Fruit fly (Drosophila melanogaster) whole organism, wandering third instar larva: ENCODE measurements around the gene sea.

Source experiments
- Abd-B ChIP-seq: fragments of >200 bp; optimal IDR thresholded peaks from 2 replicates; lab custom pipeline; 2017; ENCODE audit warnings: missing biosample characterization, missing genetic modification characterization
- CG32264 ChIP-seq: fragments of 200-800 bp; sonication (Bioruptor generic); optimal IDR thresholded peaks from 2 replicates; lab custom pipeline; 2016; ENCODE audit warnings: missing biosample characterization, missing genetic modification characterization
- CG9705 ChIP-seq: fragments of 200-800 bp; sonication (Bioruptor generic); optimal IDR thresholded peaks from 2 replicates; lab custom pipeline; 2018; ENCODE audit warnings: missing biosample characterization, mild to moderate bottlenecking, missing genetic modification characterization
- CrebA ChIP-seq: fragments of 200-800 bp; sonication (Bioruptor generic); optimal IDR thresholded peaks from 2 replicates; lab custom pipeline; 2016; ENCODE audit warnings: missing biosample characterization, mild to moderate bottlenecking, missing genetic modification characterization, borderline replicate concordance
- Dfd ChIP-seq: fragments of >200 bp; optimal IDR thresholded peaks from 2 replicates; lab custom pipeline; 2017; ENCODE audit warnings: missing biosample characterization, missing genetic modification characterization
- Dif ChIP-seq: fragments of 200-275, 200-300 bp; sonication (Bioruptor generic); optimal IDR thresholded peaks from 2 replicates; lab custom pipeline; 2018; ENCODE audit warnings: missing biosample characterization, missing genetic modification characterization; ENCODE audit not compliant: partially characterized antibody
- GATAd ChIP-seq: sonication (Bioruptor generic); optimal IDR thresholded peaks from 2 replicates; lab custom pipeline; 2016; ENCODE audit warnings: missing biosample characterization, missing genetic modification characterization
- HLH106 ChIP-seq: fragments of 200-800 bp; optimal IDR thresholded peaks from 3 replicates; lab custom pipeline; 2019; ENCODE audit warnings: missing biosample characterization, mild to moderate bottlenecking, missing genetic modification characterization, moderate library complexity
- Hnf4 ChIP-seq: fragments of 200-800 bp; sonication (Bioruptor generic); optimal IDR thresholded peaks from 2 replicates; lab custom pipeline; 2016; ENCODE audit warnings: missing biosample characterization, mild to moderate bottlenecking, missing genetic modification characterization
- Hr78 ChIP-seq: fragments of >200 bp; optimal IDR thresholded peaks from 2 replicates; lab custom pipeline; 2017; ENCODE audit warnings: missing biosample characterization, missing genetic modification characterization
- Hr83 ChIP-seq: fragments of 200-300 bp; sonication (Bioruptor generic); optimal IDR thresholded peaks from 2 replicates; lab custom pipeline; 2016; ENCODE audit warnings: missing biosample characterization, mild to moderate bottlenecking, missing genetic modification characterization, moderate library complexity; ENCODE audit not compliant: poor library complexity, severe bottlenecking
- Jra ChIP-seq: sonication (Bioruptor generic); optimal IDR thresholded peaks from 2 replicates; lab custom pipeline; 2016; ENCODE audit warnings: missing biosample characterization, missing genetic modification characterization
- Mio ChIP-seq: sonication (Bioruptor generic); optimal IDR thresholded peaks from 2 replicates; lab custom pipeline; 2016; ENCODE audit warnings: missing biosample characterization, missing genetic modification characterization
- Myc ChIP-seq: fragments of >200 bp; optimal IDR thresholded peaks from 2 replicates; lab custom pipeline; 2017
- N ChIP-seq: fragments of >200 bp; optimal IDR thresholded peaks from 2 replicates; lab custom pipeline; 2018; ENCODE audit warnings: missing biosample characterization, missing external identifiers, missing genetic modification characterization
- OdsH ChIP-seq: fragments of 200-800 bp; sonication (Bioruptor generic); optimal IDR thresholded peaks from 2 replicates; lab custom pipeline; 2016; ENCODE audit warnings: missing biosample characterization, mild to moderate bottlenecking, missing genetic modification characterization
- Rel ChIP-seq, 2 experiments: fragments of 200-800 bp; sonication (Bioruptor generic) in 1 of 2; optimal IDR thresholded peaks; 2 replicates in 1 of 2; 3 replicates in 1 of 2; lab custom pipeline; 2016 to 2019; ENCODE audit warnings: mild to moderate bottlenecking in 2 of 2, missing biosample characterization in 2 of 2, missing genetic modification characterization in 2 of 2, moderate library complexity in 1 of 2
- Sp1 ChIP-seq: fragments of 200-800 bp; sonication (Bioruptor generic); optimal IDR thresholded peaks from 3 replicates; lab custom pipeline; 2019; ENCODE audit warnings: missing biosample characterization, mild to moderate bottlenecking, missing genetic modification characterization, moderate library complexity
- Vsx2 ChIP-seq: fragments of 200-300, 225-300 bp; sonication (Bioruptor generic); optimal IDR thresholded peaks from 2 replicates; lab custom pipeline; 2018; ENCODE audit warnings: missing biosample characterization, missing genetic modification characterization; ENCODE audit not compliant: partially characterized antibody
- br ChIP-seq: fragments of 200-800 bp; sonication (Bioruptor generic); optimal IDR thresholded peaks from 2 replicates; lab custom pipeline; 2016; ENCODE audit warnings: missing biosample characterization, missing genetic modification characterization
- brk ChIP-seq: fragments of 200-800 bp; sonication (Bioruptor generic); optimal IDR thresholded peaks from 2 replicates; lab custom pipeline; 2016; ENCODE audit warnings: missing biosample characterization, mild to moderate bottlenecking, missing genetic modification characterization
- dl ChIP-seq, 2 experiments: fragments of 175-275, 200-275 bp in 1 of 2; fragments of 200-275 bp in 1 of 2; sonication (Bioruptor generic); optimal IDR thresholded peaks; lab custom pipeline; 2018; ENCODE audit warnings: mild to moderate bottlenecking in 2 of 2, missing biosample characterization in 2 of 2, missing genetic modification characterization in 2 of 2, moderate library complexity in 2 of 2; ENCODE audit not compliant: partially characterized antibody in 2 of 2, insufficient read depth in 1 of 2
- dmrt93B ChIP-seq: fragments of 200-800 bp; sonication (Bioruptor generic); optimal IDR thresholded peaks from 2 replicates; lab custom pipeline; 2018; ENCODE audit warnings: missing biosample characterization, mild to moderate bottlenecking, missing genetic modification characterization
- dsf ChIP-seq: sonication (Bioruptor generic); optimal IDR thresholded peaks from 2 replicates; lab custom pipeline; 2016; ENCODE audit warnings: missing biosample characterization, missing genetic modification characterization, borderline replicate concordance
- ey ChIP-seq: fragments of 200-800 bp; sonication (Bioruptor generic); optimal IDR thresholded peaks from 2 replicates; lab custom pipeline; 2016; ENCODE audit warnings: missing biosample characterization, missing genetic modification characterization
- foxo ChIP-seq, 2 experiments: fragments of 200-800 bp; sonication (Bioruptor generic); optimal IDR thresholded peaks; 2 replicates in 1 of 2; 3 replicates in 1 of 2; lab custom pipeline; 2016 to 2017; ENCODE audit warnings: missing biosample characterization in 2 of 2, missing genetic modification characterization in 2 of 2
- fru ChIP-seq: fragments of 200-800 bp; sonication (Bioruptor generic); optimal IDR thresholded peaks from 3 replicates; lab custom pipeline; 2016; ENCODE audit warnings: missing biosample characterization, mild to moderate bottlenecking, missing genetic modification characterization
- h ChIP-seq: fragments of 200-800 bp; sonication (Bioruptor generic); optimal IDR thresholded peaks from 3 replicates; lab custom pipeline; 2016; ENCODE audit warnings: missing biosample characterization, mild to moderate bottlenecking, missing genetic modification characterization
- jim ChIP-seq: fragments of 175-275, 200-325 bp; sonication (Bioruptor generic); optimal IDR thresholded peaks from 2 replicates; lab custom pipeline; 2016; ENCODE audit warnings: missing biosample characterization, mild to moderate bottlenecking, missing genetic modification characterization
- lola ChIP-seq: fragments of >200 bp; optimal IDR thresholded peaks from 2 replicates; lab custom pipeline; 2017; ENCODE audit warnings: missing biosample characterization, missing genetic modification characterization
- pan ChIP-seq: fragments of >200 bp; optimal IDR thresholded peaks from 2 replicates; lab custom pipeline; 2017
- psq ChIP-seq: fragments of 200-800 bp; sonication (Bioruptor generic); optimal IDR thresholded peaks from 3 replicates; lab custom pipeline; 2017; ENCODE audit warnings: missing biosample characterization, mild to moderate bottlenecking, missing genetic modification characterization, moderate library complexity
- rgr ChIP-seq: fragments of 200-800 bp; sonication (Bioruptor generic); optimal IDR thresholded peaks from 3 replicates; lab custom pipeline; 2016; ENCODE audit warnings: missing biosample characterization, mild to moderate bottlenecking, missing genetic modification characterization
- sage ChIP-seq: fragments of 200-800 bp; sonication (Bioruptor generic); optimal IDR thresholded peaks from 2 replicates; lab custom pipeline; 2016; ENCODE audit warnings: missing biosample characterization, mild to moderate bottlenecking, missing genetic modification characterization
- sv ChIP-seq: fragments of 200-800 bp; sonication (Bioruptor generic); optimal IDR thresholded peaks from 3 replicates; lab custom pipeline; 2016; ENCODE audit warnings: missing biosample characterization, missing genetic modification characterization
- tai ChIP-seq: sonication (Bioruptor generic); optimal IDR thresholded peaks from 2 replicates; lab custom pipeline; 2016; ENCODE audit warnings: missing biosample characterization, missing genetic modification characterization
- usp ChIP-seq: fragments of >200 bp; optimal IDR thresholded peaks from 2 replicates; lab custom pipeline; 2017; ENCODE audit warnings: missing biosample characterization, missing genetic modification characterization
- woc ChIP-seq: sonication (Bioruptor generic); optimal IDR thresholded peaks from 2 replicates; lab custom pipeline; 2016; ENCODE audit warnings: missing biosample characterization, mild to moderate bottlenecking, missing genetic modification characterization

sea gene

DNA sequence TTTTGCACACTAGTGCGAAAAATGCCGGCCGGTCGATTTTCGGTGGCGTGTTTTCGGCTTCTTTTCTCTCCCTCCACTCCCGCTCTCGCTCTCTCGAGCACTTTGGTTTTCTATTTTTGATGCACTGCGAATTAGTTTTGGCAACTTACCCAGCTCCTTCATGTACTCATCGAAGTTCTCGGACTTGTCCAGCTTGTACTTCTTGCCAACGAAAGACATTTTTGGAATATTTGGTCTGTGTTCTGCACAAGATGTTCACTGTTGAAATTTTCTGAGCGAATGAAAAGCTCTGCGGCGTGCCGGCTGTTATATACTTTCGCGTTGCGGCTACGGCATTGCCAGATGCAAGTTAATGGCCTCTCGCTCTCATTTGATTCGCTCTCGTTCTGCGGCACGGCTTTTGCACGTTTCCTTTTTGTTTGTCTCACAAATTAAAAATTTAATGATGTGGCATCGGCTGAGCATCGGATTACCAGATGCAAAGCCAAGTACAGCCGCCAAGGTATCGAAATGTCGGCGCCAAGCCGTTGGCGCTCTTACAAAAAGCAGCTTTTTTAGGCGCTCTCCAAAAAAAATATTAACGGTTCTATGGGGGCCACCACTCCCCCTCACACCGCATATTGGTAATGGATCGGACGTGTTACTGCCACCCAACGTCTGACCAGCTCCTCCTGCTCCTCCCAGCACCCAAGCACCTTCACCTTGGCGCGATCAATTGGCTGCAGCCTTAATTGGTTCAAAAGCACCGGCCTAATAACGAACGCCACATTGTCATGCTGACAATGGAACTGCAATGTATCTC is at the start of gene sea, which contains the start of gene fabp:
sea (minus strand) TSS at position 286 of the 802 bp plus-strand sequence.
fabp (minus strand) TSS at position 286 of the 802 bp plus-strand sequence.
- no peak for TF ChIP-seq N (GFP tag; lab: Kevin White, UChicago)
- TF ChIP-seq woc (GFP tag; lab: Kevin White, UChicago): no peak
- no peak for TF ChIP-seq Vsx2 (GFP tag; lab: Kevin White, UChicago)
- peak; percentile 50 for TF ChIP-seq rgr (GFP tag; lab: Kevin White, UChicago)
- no peak for TF ChIP-seq Abd-B (GFP tag; lab: Kevin White, UChicago)
- no peak for TF ChIP-seq dl (GFP tag; optimal IDR thresholded peaks at IDR 0.05; lab: Kevin White, UChicago; ENCODE audit: insufficient read depth in 1 of 2, partially characterized antibody in 2 of 2)
- TF ChIP-seq Hnf4 (GFP tag; lab: Kevin White, UChicago): peak; percentile 56
- TF ChIP-seq sv (GFP tag; lab: Kevin White, UChicago): no peak
- peak in 1 of 2 experiments; percentile 50 for TF ChIP-seq foxo (GFP tag; optimal IDR thresholded peaks at IDR 0.05; lab: Kevin White, UChicago)
- TF ChIP-seq pan (lab: Kevin White, UChicago): no peak
- no peak for TF ChIP-seq Jra (GFP tag; lab: Kevin White, UChicago)
- TF ChIP-seq h (GFP tag; lab: Kevin White, UChicago): peak; percentile 52
- no peak for TF ChIP-seq Rel (GFP tag; optimal IDR thresholded peaks at IDR 0.05; lab: Kevin White, UChicago)
- TF ChIP-seq Rel (tag; optimal IDR thresholded peaks at IDR 0.05; lab: Kevin White, UChicago): peak; percentile 35
- no peak for TF ChIP-seq Hr78 (GFP tag; lab: Kevin White, UChicago)
- peak; percentile 67 for TF ChIP-seq fru (GFP tag; lab: Kevin White, UChicago)
- TF ChIP-seq Myc (lab: Kevin White, UChicago): no peak
- no peak for TF ChIP-seq sage (GFP tag; lab: Kevin White, UChicago)
- TF ChIP-seq lola: no peak
- TF ChIP-seq ey (GFP tag; lab: Kevin White, UChicago): peak; percentile 32
- TF ChIP-seq HLH106 (tag; lab: Kevin White, UChicago): peak; percentile 50
- TF ChIP-seq dmrt93B: no peak
- no peak for TF ChIP-seq brk (GFP tag; lab: Kevin White, UChicago)
- peak; percentile 59 for TF ChIP-seq Hr83
- TF ChIP-seq dsf: no peak
- peak; percentile 37 for TF ChIP-seq psq (GFP tag; lab: Kevin White, UChicago)
- no peak for TF ChIP-seq CG9705 (GFP tag; lab: Kevin White, UChicago)
- TF ChIP-seq Dif (GFP tag; lab: Kevin White, UChicago): no peak
- peak; percentile 35 for TF ChIP-seq br (GFP tag; lab: Kevin White, UChicago)
- TF ChIP-seq Dfd (GFP tag; lab: Kevin White, UChicago): no peak
- TF ChIP-seq Sp1: peak; percentile 67
- no peak for TF ChIP-seq tai (GFP tag; lab: Kevin White, UChicago)
- peak; percentile 94 for TF ChIP-seq CrebA (GFP tag; lab: Kevin White, UChicago)
- TF ChIP-seq jim (GFP tag; lab: Kevin White, UChicago): no peak
- TF ChIP-seq OdsH: peak; percentile 58
- TF ChIP-seq Mio (GFP tag; lab: Kevin White, UChicago): no peak
- TF ChIP-seq GATAd (GFP tag; lab: Kevin White, UChicago): no peak
- no peak for TF ChIP-seq CG32264 (GFP tag; lab: Kevin White, UChicago)

DNA sequence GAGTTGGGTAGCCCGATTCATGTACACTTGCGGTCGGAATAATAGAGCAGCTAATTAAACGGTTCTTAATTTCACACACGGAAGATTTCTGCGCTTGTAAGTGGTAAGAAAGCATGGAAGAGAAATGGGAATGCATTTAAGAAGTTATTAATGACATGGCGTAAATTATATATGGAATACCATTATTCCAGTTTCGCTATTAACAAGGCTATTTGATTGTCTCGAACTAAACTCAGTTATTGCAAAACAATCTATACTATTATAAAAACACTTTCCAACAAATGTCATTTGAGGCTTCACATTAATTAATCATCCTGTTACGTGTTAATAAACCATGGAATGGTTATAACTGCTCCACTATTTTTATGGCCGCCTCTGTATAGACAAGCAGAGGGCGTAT is 49.4 kb upstream of the sea start:
- no peak for TF ChIP-seq woc (GFP tag; lab: Kevin White, UChicago)
- TF ChIP-seq usp (GFP tag; lab: Kevin White, UChicago): no peak
- no peak for TF ChIP-seq ey (GFP tag; lab: Kevin White, UChicago)
- TF ChIP-seq fru (GFP tag; lab: Kevin White, UChicago): no peak
- TF ChIP-seq Hr78 (GFP tag; lab: Kevin White, UChicago): no peak
- no peak for TF ChIP-seq Myc (lab: Kevin White, UChicago)
- TF ChIP-seq rgr (GFP tag; lab: Kevin White, UChicago): no peak
- no peak for TF ChIP-seq Sp1
- TF ChIP-seq foxo (GFP tag; optimal IDR thresholded peaks at IDR 0.05; lab: Kevin White, UChicago): no peak
- TF ChIP-seq Vsx2 (GFP tag; lab: Kevin White, UChicago): no peak
- TF ChIP-seq Dif (GFP tag; lab: Kevin White, UChicago): no peak
- no peak for TF ChIP-seq GATAd (GFP tag; lab: Kevin White, UChicago)
- TF ChIP-seq sv (GFP tag; lab: Kevin White, UChicago): no peak
- TF ChIP-seq dsf: no peak
- no peak for TF ChIP-seq tai (GFP tag; lab: Kevin White, UChicago)
